Fruit fly (Drosophila melanogaster) Kc167 (cell line): ENCODE data around the gene beta-PheRS.
A peak's percentile ranks its signal among the peaks of the same experiment; 100 is the strongest.

Source experiments
- Myc ChIP-seq: fragments of >200 bp; optimal IDR thresholded peaks from 2 replicates; lab custom pipeline; 2017; ENCODE audit warnings: missing external identifiers
- Sin3A ChIP-seq: fragments of >200 bp; optimal IDR thresholded peaks from 2 replicates; lab custom pipeline; 2018; ENCODE audit warnings: missing external identifiers
- h ChIP-seq: fragments of >200 bp; optimal IDR thresholded peaks from 3 replicates; lab custom pipeline; 2018; ENCODE audit warnings: missing external identifiers
- insv ChIP-seq: fragments of >200 bp; optimal IDR thresholded peaks from 3 replicates; lab custom pipeline; 2018; ENCODE audit warnings: missing external identifiers
- psq ChIP-seq: fragments of >200 bp; optimal IDR thresholded peaks from 2 replicates; lab custom pipeline; 2017; ENCODE audit warnings: missing external identifiers
- ttk ChIP-seq: sonication (Bioruptor generic); optimal IDR thresholded peaks from 2 replicates; lab custom pipeline; 2017; ENCODE audit warnings: missing external identifiers

beta-PheRS gene

dm6 chr3R:24261380-24262021, 9.0 kb upstream of the beta-PheRS start:
- TF ChIP-seq psq (lab: Kevin White, UChicago) = no peak
- TF ChIP-seq Myc = no peak
- no peak for TF ChIP-seq ttk (lab: Kevin White, UChicago)
- TF ChIP-seq Sin3A = no peak
- no peak for TF ChIP-seq h (lab: Kevin White, UChicago)
- no peak for TF ChIP-seq insv (lab: Kevin White, UChicago)

- TF ChIP-seq psq (lab: Kevin White, UChicago) = no peak
- no peak for TF ChIP-seq Myc
- no peak for TF ChIP-seq Sin3A
- no peak for TF ChIP-seq ttk (lab: Kevin White, UChicago)
- TF ChIP-seq h (lab: Kevin White, UChicago) = no peak
- no peak for TF ChIP-seq insv (lab: Kevin White, UChicago)
Measured at dm6 chr3R:24260411-24260810, 7.9 kb upstream of the beta-PheRS start.

dm6 chr3R:24260041-24260379, 7.5 kb upstream of the beta-PheRS start:
- no peak for TF ChIP-seq ttk (lab: Kevin White, UChicago)
- no peak for TF ChIP-seq Sin3A
- TF ChIP-seq insv (lab: Kevin White, UChicago) = no peak
- no peak for TF ChIP-seq h (lab: Kevin White, UChicago)
- TF ChIP-seq psq (lab: Kevin White, UChicago) = no peak
- no peak for TF ChIP-seq Myc

- no peak for TF ChIP-seq h (lab: Kevin White, UChicago)
- no peak for TF ChIP-seq Myc
- TF ChIP-seq Sin3A = no peak
- TF ChIP-seq ttk (lab: Kevin White, UChicago) = no peak
- no peak for TF ChIP-seq insv (lab: Kevin White, UChicago)
- TF ChIP-seq psq (lab: Kevin White, UChicago) = no peak
Measured at dm6 chr3R:24259278-24260040, 7.0 kb upstream of the beta-PheRS start.

- TF ChIP-seq Sin3A (no peak), Myc (no peak), ttk (lab: Kevin White, UChicago) (no peak), insv (lab: Kevin White, UChicago) (no peak), psq (lab: Kevin White, UChicago) (no peak), h (lab: Kevin White, UChicago) (no peak)
Measured at dm6 chr3R:24258333-24258732, 5.9 kb upstream of the beta-PheRS start.

- no peak for TF ChIP-seq psq (lab: Kevin White, UChicago)
- TF ChIP-seq Myc = no peak
- no peak for TF ChIP-seq Sin3A
- no peak for TF ChIP-seq ttk (lab: Kevin White, UChicago)
- TF ChIP-seq h (lab: Kevin White, UChicago) = no peak
- no peak for TF ChIP-seq insv (lab: Kevin White, UChicago)
Measured at dm6 chr3R:24234721-24235120, 17.8 kb downstream of the beta-PheRS start.

dm6 chr3R:24234162-24234529, 18.3 kb downstream of the beta-PheRS start:
- TF ChIP-seq psq (lab: Kevin White, UChicago) = peak; percentile 53
- TF ChIP-seq insv (lab: Kevin White, UChicago) = no peak
- no peak for TF ChIP-seq Myc
- TF ChIP-seq h (lab: Kevin White, UChicago) = no peak
- TF ChIP-seq ttk (lab: Kevin White, UChicago) = no peak
- no peak for TF ChIP-seq Sin3A

- no peak for TF ChIP-seq psq (lab: Kevin White, UChicago)
- no peak for TF ChIP-seq Sin3A
- TF ChIP-seq Myc = no peak
- no peak for TF ChIP-seq h (lab: Kevin White, UChicago)
- TF ChIP-seq ttk (lab: Kevin White, UChicago) = no peak
- no peak for TF ChIP-seq insv (lab: Kevin White, UChicago)
Measured at dm6 chr3R:24233366-24234161, 18.9 kb downstream of the beta-PheRS start.

- TF ChIP-seq Myc = no peak
- TF ChIP-seq ttk (lab: Kevin White, UChicago) = peak; percentile 90
Measured at dm6 chr3R:24231914-24232313, 20.6 kb downstream of the beta-PheRS start.

- TF ChIP-seq insv (lab: Kevin White, UChicago) (no peak), psq (lab: Kevin White, UChicago) (peak; percentile 62), h (lab: Kevin White, UChicago) (no peak), Myc (no peak)
Measured at dm6 chr3R:24231206-24231502, 21.3 kb downstream of the beta-PheRS start.

dm6 chr3R:24230423-24231205, 21.9 kb downstream of the beta-PheRS start, which contains the start of gene mask:
Gene mask (plus strand): TSS chr3R:24230562.
- TF ChIP-seq insv (lab: Kevin White, UChicago) (no peak), Myc (no peak), psq (lab: Kevin White, UChicago) (no peak), ttk (lab: Kevin White, UChicago) (no peak), h (lab: Kevin White, UChicago) (no peak), Sin3A (no peak)
